Fruit fly (Drosophila melanogaster): ENCODE data around the gene CG13771.

DNA sequence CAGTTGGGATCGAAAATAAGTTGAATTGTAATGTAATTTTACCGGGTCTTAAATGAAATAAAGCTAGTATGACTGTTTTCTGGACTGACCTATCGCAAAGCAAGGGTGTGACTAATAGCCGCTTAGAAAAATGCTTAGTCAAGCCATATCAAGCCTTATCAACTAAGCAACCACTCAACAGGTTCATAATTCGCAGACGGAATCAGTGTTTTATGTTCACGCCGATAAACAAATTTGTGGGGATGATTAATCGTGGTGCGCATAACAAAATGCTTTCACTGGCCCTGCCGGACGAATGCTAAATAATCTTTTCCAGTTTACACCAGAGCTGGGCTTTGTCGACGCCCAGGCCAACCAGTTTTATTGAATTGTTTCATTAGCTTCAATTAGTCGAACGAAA is 19.5 kb upstream of the CG13771 start:
- no peak for TF ChIP-seq CG11696 (GFP tag; IDR thresholded peaks at IDR 0.05)
- TF ChIP-seq CG10654 (GFP tag; optimal IDR thresholded peaks at IDR 0.05) = no peak
- no peak for TF ChIP-seq Meics (GFP tag; optimal IDR thresholded peaks at IDR 0.05)
- TF ChIP-seq CG8388 (GFP tag; optimal IDR thresholded peaks at IDR 0.05) = no peak
- no peak for TF ChIP-seq CG30403 (GFP tag; optimal IDR thresholded peaks at IDR 0.05)
- TF ChIP-seq dysf (GFP tag; IDR thresholded peaks at IDR 0.05) = no peak
- no peak for TF ChIP-seq Atf-2 (GFP tag; optimal IDR thresholded peaks at IDR 0.05)
- TF ChIP-seq CG7963 (GFP tag; IDR thresholded peaks at IDR 0.05; ENCODE audit: partially characterized antibody) = no peak
- TF ChIP-seq crol (GFP tag; IDR thresholded peaks at IDR 0.05) = no peak
- peak; percentile 74 for TF ChIP-seq CG34376 (GFP tag; optimal IDR thresholded peaks at IDR 0.05)
- TF ChIP-seq CTCF (GFP tag; optimal IDR thresholded peaks at IDR 0.05) = no peak
- TF ChIP-seq gsb (GFP tag; IDR thresholded peaks at IDR 0.05) = no peak
- no peak for TF ChIP-seq br (optimal IDR thresholded peaks at IDR 0.05)
